Worm (Caenorhabditis elegans) whole organism, young adult: Measurements from ENCODE around the gene R151.1.

Source experiments
- C06A6.2 ChIP-seq: fragments of 200-800 bp; sonication (Bioruptor generic); conservative IDR thresholded peaks from 2 replicates; pipeline ENCODE4 v1.3.6; 2022; ENCODE audit warnings: missing genetic modification characterization, missing compliant biosample characterization
- C17E4.6 ChIP-seq: fragments of 200-800 bp; sonication (Bioruptor generic); IDR thresholded peaks from 2 replicates; pipeline ENCODE4 v1.3.6; 2022; ENCODE audit warnings: missing genetic modification reagents, missing genetic modification characterization, missing compliant biosample characterization
- D2030.7 ChIP-seq: fragments of 200-800 bp; sonication (Bioruptor generic); IDR thresholded peaks from 2 replicates; pipeline ENCODE4 v1.3.6; 2022; ENCODE audit warnings: missing genetic modification reagents, missing genetic modification characterization, missing compliant biosample characterization
- F55B11.4 ChIP-seq: sonication (generic microtip); optimal IDR thresholded peaks from 2 replicates; lab custom pipeline; 2016; ENCODE audit warnings: missing compliant biosample characterization, missing genetic modification characterization, borderline replicate concordance; ENCODE audit not compliant: insufficient read depth
- K11D2.4 ChIP-seq: fragments of 200-800 bp; sonication (Bioruptor generic); IDR thresholded peaks from 2 replicates; pipeline ENCODE4 v1.3.6; 2022; ENCODE audit warnings: missing genetic modification reagents, missing genetic modification characterization, missing compliant biosample characterization
- K12H6.12 ChIP-seq: fragments of 200-800 bp; sonication (Bioruptor generic); optimal IDR thresholded peaks from 2 replicates; lab custom pipeline; 2018; ENCODE audit warnings: mild to moderate bottlenecking, missing genetic modification characterization, missing compliant biosample characterization
- Y53F4B.3 ChIP-seq: fragments of 200-800 bp; sonication (Bioruptor generic); IDR thresholded peaks from 2 replicates; pipeline ENCODE4 v1.3.6; 2022; ENCODE audit warnings: missing genetic modification reagents, missing genetic modification characterization, missing compliant biosample characterization
- Y67H2A.10 ChIP-seq: fragments of 200-800 bp; sonication (Bioruptor generic); conservative IDR thresholded peaks from 2 replicates; pipeline ENCODE4 v1.3.6; 2022; ENCODE audit warnings: missing genetic modification reagents, missing genetic modification characterization, missing compliant biosample characterization
- Y95B8A.8 ChIP-seq: fragments of 200-800 bp; sonication (Bioruptor generic); IDR thresholded peaks from 2 replicates; pipeline ENCODE4 v1.3.6; 2022; ENCODE audit warnings: missing genetic modification reagents, missing genetic modification characterization, missing compliant biosample characterization
- ZK185.1 ChIP-seq: sonication (generic microtip); optimal IDR thresholded peaks from 2 replicates; lab custom pipeline; 2016; ENCODE audit warnings: mild to moderate bottlenecking, missing genetic modification characterization, missing compliant biosample characterization; ENCODE audit not compliant: poor library complexity, severe bottlenecking
- akir-1 ChIP-seq: fragments of 200-800 bp; sonication (Bioruptor generic); optimal IDR thresholded peaks from 2 replicates; lab custom pipeline; 2018; ENCODE audit warnings: mild to moderate bottlenecking, missing genetic modification characterization, moderate library complexity, missing compliant biosample characterization
- ama-1 ChIP-seq, 3 experiments: fragments of 150-350 bp in 1 of 3; sonication (generic microtip) in 2 of 3; optimal IDR thresholded peaks; 2 replicates each; lab custom pipeline; 2014 to 2018; ENCODE audit warnings: missing biosample characterization in 2 of 3, missing genetic modification characterization in 2 of 3, missing genetic modification reagents in 2 of 3
- athp-1 ChIP-seq: sonication (generic microtip); optimal IDR thresholded peaks from 2 replicates; lab custom pipeline; 2017; ENCODE audit warnings: mild to moderate bottlenecking, missing genetic modification characterization, missing compliant biosample characterization
- attf-3 ChIP-seq: fragments of 200-800 bp; sonication (Bioruptor generic); conservative IDR thresholded peaks from 2 replicates; pipeline ENCODE4 v1.3.6; 2022; ENCODE audit warnings: missing genetic modification reagents, missing genetic modification characterization, missing compliant biosample characterization
- bed-1 ChIP-seq: fragments of 200-800 bp; sonication (Bioruptor generic); IDR thresholded peaks from 2 replicates; pipeline ENCODE4 v1.3.6; 2022; ENCODE audit warnings: missing genetic modification reagents, missing genetic modification characterization, missing compliant biosample characterization
- cebp-1 ChIP-seq, 2 experiments: fragments of 200-800 bp in 1 of 2; sonication (Bioruptor generic) in 1 of 2; sonication (generic microtip) in 1 of 2; IDR thresholded peaks in 1 of 2; optimal IDR thresholded peaks in 1 of 2; 2 replicates each; pipeline versions ENCODE4 v1.3.6 to Lab custom; 2017 to 2022; ENCODE audit warnings: missing compliant biosample characterization in 2 of 2, missing genetic modification characterization in 2 of 2, mild to moderate bottlenecking in 1 of 2, missing genetic modification reagents in 1 of 2, moderate library complexity in 1 of 2
- ceh-40 ChIP-seq: fragments of 200-800 bp; sonication (Bioruptor generic); IDR thresholded peaks from 2 replicates; pipeline ENCODE4 v1.3.6; 2022; ENCODE audit warnings: missing genetic modification characterization, missing compliant biosample characterization
- ceh-79 ChIP-seq: sonication (generic microtip); optimal IDR thresholded peaks from 2 replicates; lab custom pipeline; 2017; ENCODE audit warnings: mild to moderate bottlenecking, missing genetic modification characterization, missing compliant biosample characterization
- ceh-91 ChIP-seq: fragments of 200-800 bp; sonication (Bioruptor generic); IDR thresholded peaks from 2 replicates; pipeline ENCODE4 v1.3.6; 2022; ENCODE audit warnings: missing genetic modification reagents, missing genetic modification characterization, missing compliant biosample characterization
- dox-1 ChIP-seq: fragments of 200-800 bp; sonication (Bioruptor generic); IDR thresholded peaks from 2 replicates; pipeline ENCODE4 v1.3.6; 2022; ENCODE audit warnings: missing genetic modification reagents, missing genetic modification characterization, missing compliant biosample characterization
- dpff-1 ChIP-seq: sonication (generic microtip); optimal IDR thresholded peaks from 2 replicates; lab custom pipeline; 2017; ENCODE audit warnings: mild to moderate bottlenecking, missing genetic modification characterization, missing compliant biosample characterization
- dpl-1 ChIP-seq: fragments of 150-350 bp; optimal IDR thresholded peaks from 2 replicates; lab custom pipeline; 2014; ENCODE audit warnings: missing biosample characterization, missing genetic modification reagents, missing genetic modification characterization
- ekl-4 ChIP-seq: fragments of 200-800 bp; sonication (Bioruptor generic); IDR thresholded peaks from 2 replicates; pipeline ENCODE4 v1.3.6; 2022; ENCODE audit warnings: missing genetic modification reagents, missing genetic modification characterization, missing compliant biosample characterization
- him-1 ChIP-seq: sonication (generic microtip); optimal IDR thresholded peaks from 2 replicates; lab custom pipeline; 2016; ENCODE audit warnings: missing genotype, missing genetic modification reagents, missing genetic modification characterization, missing compliant biosample characterization
- hlh-12 ChIP-seq: sonication (generic microtip); optimal IDR thresholded peaks from 2 replicates; lab custom pipeline; 2016; ENCODE audit warnings: missing genetic modification characterization, missing compliant biosample characterization
- hmg-1.2 ChIP-seq: fragments of 200-800 bp; sonication (Bioruptor generic); IDR thresholded peaks from 2 replicates; pipeline ENCODE4 v1.3.6; 2022; ENCODE audit warnings: missing genetic modification reagents, missing genetic modification characterization, missing compliant biosample characterization
- hmg-20 ChIP-seq: fragments of 200-800 bp; sonication (Bioruptor generic); IDR thresholded peaks from 2 replicates; pipeline ENCODE4 v1.3.6; 2022; ENCODE audit warnings: missing genetic modification reagents, missing genetic modification characterization, missing compliant biosample characterization
- hsf-1 ChIP-seq: fragments of 200-800 bp; sonication (Bioruptor generic); IDR thresholded peaks from 2 replicates; pipeline ENCODE4 v1.3.6; 2022; ENCODE audit warnings: missing genetic modification reagents, missing genetic modification characterization, missing compliant biosample characterization
- let-526 ChIP-seq: fragments of 200-800 bp; sonication (Bioruptor generic); IDR thresholded peaks from 2 replicates; pipeline ENCODE4 v1.3.6; 2022; ENCODE audit warnings: missing genetic modification reagents, missing genetic modification characterization, missing compliant biosample characterization
- lin-54 ChIP-seq: fragments of 200-800 bp; sonication (Bioruptor generic); optimal IDR thresholded peaks from 2 replicates; lab custom pipeline; 2018; ENCODE audit warnings: mild to moderate bottlenecking, missing genetic modification characterization, missing compliant biosample characterization
- lir-1 ChIP-seq: fragments of 200-800 bp; sonication (Bioruptor generic); conservative IDR thresholded peaks from 2 replicates; pipeline ENCODE4 v1.3.6; 2022; ENCODE audit warnings: missing genetic modification reagents, missing genetic modification characterization, missing compliant biosample characterization
- lsy-27 ChIP-seq: sonication (generic microtip); optimal IDR thresholded peaks from 2 replicates; lab custom pipeline; 2017; ENCODE audit warnings: missing genetic modification characterization, mild to moderate bottlenecking, missing compliant biosample characterization, antibody characterized with exemption, missing genotype, borderline replicate concordance; ENCODE audit not compliant: insufficient read depth
- mel-28 ChIP-seq: sonication (generic microtip); optimal IDR thresholded peaks from 2 replicates; lab custom pipeline; 2016; ENCODE audit warnings: borderline replicate concordance, mild to moderate bottlenecking, missing genetic modification characterization, missing compliant biosample characterization
- mxl-1 ChIP-seq: sonication (generic microtip); optimal IDR thresholded peaks from 2 replicates; lab custom pipeline; 2016; ENCODE audit warnings: missing genetic modification characterization, missing compliant biosample characterization
- nfya-2 ChIP-seq: fragments of 200-800 bp; sonication (Bioruptor generic); IDR thresholded peaks from 2 replicates; pipeline ENCODE4 v1.3.6; 2022; ENCODE audit warnings: missing genetic modification reagents, missing genetic modification characterization, missing compliant biosample characterization
- nfyb-1 ChIP-seq: fragments of 200-800 bp; sonication (Bioruptor generic); IDR thresholded peaks from 2 replicates; pipeline ENCODE4 v1.3.6; 2022; ENCODE audit warnings: missing genetic modification reagents, missing genetic modification characterization, missing compliant biosample characterization
- nhr-90 ChIP-seq: sonication (generic microtip); optimal IDR thresholded peaks from 2 replicates; lab custom pipeline; 2016; ENCODE audit warnings: missing genotype, mild to moderate bottlenecking, missing genetic modification characterization, missing compliant biosample characterization
- pbrm-1 ChIP-seq: fragments of 200-800 bp; sonication (Bioruptor generic); IDR thresholded peaks from 2 replicates; pipeline ENCODE4 v1.3.6; 2022; ENCODE audit warnings: missing genetic modification reagents, missing genetic modification characterization, missing compliant biosample characterization
- pha-4 ChIP-seq: fragments of 150-350 bp; sonication (generic microtip); optimal IDR thresholded peaks from 2 replicates; lab custom pipeline; 2014; ENCODE audit warnings: missing biosample characterization, missing genetic modification reagents, missing genetic modification characterization
- sea-2 ChIP-seq: fragments of 200-800 bp; sonication (Bioruptor generic); IDR thresholded peaks from 2 replicates; pipeline ENCODE4 v1.3.6; 2022; ENCODE audit warnings: missing genetic modification characterization, missing compliant biosample characterization
- snpc-1.3 ChIP-seq: sonication (generic microtip); optimal IDR thresholded peaks from 2 replicates; lab custom pipeline; 2017; ENCODE audit warnings: missing genetic modification characterization, mild to moderate bottlenecking, missing compliant biosample characterization, antibody characterized with exemption, moderate library complexity, missing genotype, missing genetic modification reagents; ENCODE audit not compliant: insufficient read depth
- snpc-3.4 ChIP-seq: sonication (generic microtip); optimal IDR thresholded peaks from 2 replicates; lab custom pipeline; 2017; ENCODE audit warnings: missing genetic modification characterization, mild to moderate bottlenecking, missing compliant biosample characterization, antibody characterized with exemption, moderate library complexity, missing genotype, missing genetic modification reagents
- tbp1 ChIP-seq: fragments of 200-800 bp; sonication (Bioruptor generic); optimal IDR thresholded peaks from 2 replicates; lab custom pipeline; 2018; ENCODE audit warnings: mild to moderate bottlenecking, missing genetic modification characterization, missing compliant biosample characterization
- ztf-26 ChIP-seq: sonication (generic microtip); optimal IDR thresholded peaks from 2 replicates; lab custom pipeline; 2017; ENCODE audit warnings: missing genetic modification characterization, missing compliant biosample characterization

The R151.1 gene

DNA sequence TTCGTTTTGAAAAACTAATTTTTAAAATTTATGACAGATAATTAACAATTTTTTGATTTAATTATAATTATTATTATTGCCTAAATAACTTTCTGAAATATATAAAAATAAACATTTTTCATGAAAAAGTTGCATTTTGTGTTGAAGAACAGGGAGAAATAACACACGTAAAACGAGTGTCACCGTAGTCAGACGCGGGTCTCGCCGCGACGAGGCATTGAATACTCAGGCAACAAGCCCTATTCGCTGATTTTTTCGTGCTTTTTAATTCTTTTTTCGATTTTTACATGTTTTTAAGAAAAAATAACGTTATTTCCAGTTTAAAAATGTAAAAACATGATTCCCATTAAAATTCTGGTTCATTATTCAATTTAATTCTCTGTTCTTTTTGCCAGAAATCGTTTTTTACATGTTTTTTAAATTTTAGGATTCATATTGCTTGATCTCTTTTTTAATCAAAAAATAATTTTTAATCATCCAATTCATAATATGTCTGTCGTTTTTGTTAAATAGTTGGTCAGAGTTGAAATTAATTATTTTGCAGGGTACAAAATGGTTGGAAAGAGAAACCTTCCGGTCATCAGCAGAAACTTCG is 8.3 kb upstream of the R151.1 start, which contains the start of gene rpl-6 (continued):
- peak; percentile 82 for TF ChIP-seq ceh-91 (GFP tag; lab: Robert Waterston, UW)
- peak; percentile 80 for TF ChIP-seq pha-4 (tag; lab: Kevin White, UChicago)
- peak; percentile 8 for TF ChIP-seq K12H6.12
- no peak for TF ChIP-seq nfyb-1 (GFP tag; lab: Robert Waterston, UW)
- TF ChIP-seq lin-54 (GFP tag; lab: Kevin White, UChicago): peak; percentile 80
- no peak for TF ChIP-seq dpff-1 (tag; lab: Kevin White, UChicago)
- peak; percentile 86 for TF ChIP-seq ekl-4
- peak; percentile 16 for TF ChIP-seq lsy-27 (tag; lab: Kevin White, UChicago)
- TF ChIP-seq athp-1: no peak
- TF ChIP-seq Y95B8A.8: 0 out of 2 replicates have a peak, but pooled peaks have one; percentile 19
- peak; percentile 86 for TF ChIP-seq hmg-1.2 (GFP tag; lab: Robert Waterston, UW)
- TF ChIP-seq snpc-1.3 (tag; lab: Kevin White, UChicago): peak; percentile 76
- TF ChIP-seq ZK185.1 (tag; lab: Kevin White, UChicago): peak; percentile 65
- peak; percentile 85 for TF ChIP-seq snpc-3.4
- TF ChIP-seq tbp1 (GFP tag; lab: Kevin White, UChicago): peak; percentile 57
- peak; percentile 55; the same call in 1 of the 2 replicates for TF ChIP-seq dox-1
- peak; percentile 59 for TF ChIP-seq Y67H2A.10 (GFP tag; lab: Robert Waterston, UW)
- TF ChIP-seq ceh-40 (GFP tag; lab: Robert Waterston, UW): no peak
- peak; percentile 2 for TF ChIP-seq ama-1 (optimal IDR thresholded peaks at IDR 0.05; lab: Kevin White, UChicago)
- TF ChIP-seq ama-1 (GFP tag; optimal IDR thresholded peaks at IDR 0.05; lab: Kevin White, UChicago): peak in 1 of 2 experiments; percentile 29
- TF ChIP-seq cebp-1 (GFP tag; IDR thresholded peaks at IDR 0.05; lab: Robert Waterston, UW): no peak
- TF ChIP-seq cebp-1 (tag; optimal IDR thresholded peaks at IDR 0.05; lab: Kevin White, UChicago): peak; percentile 72
- TF ChIP-seq attf-3 (GFP tag; lab: Robert Waterston, UW): peak; percentile 74
- TF ChIP-seq, all 124 proteins: peak for 47

DNA sequence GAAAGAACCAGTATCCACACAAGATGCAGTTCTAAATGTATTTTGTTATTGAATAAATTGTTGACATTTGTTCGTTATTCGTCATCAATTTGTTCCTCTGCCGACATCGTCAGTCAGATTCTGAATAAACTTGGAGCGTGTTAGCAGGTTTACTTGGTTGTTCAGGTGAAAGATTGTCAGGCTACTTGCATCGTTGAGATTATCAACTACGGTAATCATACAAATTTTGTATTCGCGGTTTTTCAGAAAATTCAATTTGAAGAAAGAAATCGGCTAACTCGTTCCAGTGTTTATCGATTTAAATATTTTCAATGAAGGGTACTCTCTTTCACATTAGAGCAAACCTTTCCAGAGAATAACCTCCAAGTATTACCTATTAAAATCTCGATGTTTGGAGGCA is 6.6 kb upstream of the R151.1 start, which contains the start of gene R151.2:
Gene R151.2 (plus strand): TSS at position 247 of the 400 bp plus-strand sequence.
- 0 out of 2 replicates have a peak, but pooled peaks have one; percentile 47 for TF ChIP-seq nfyb-1 (GFP tag; lab: Robert Waterston, UW)
- no peak for TF ChIP-seq nhr-90 (tag; lab: Kevin White, UChicago)
- TF ChIP-seq sea-2 (GFP tag; lab: Robert Waterston, UW): no peak
- no peak for TF ChIP-seq tbp1 (GFP tag; lab: Kevin White, UChicago)
- no peak for TF ChIP-seq Y53F4B.3 (GFP tag; lab: Robert Waterston, UW)
- no peak for TF ChIP-seq him-1
- no peak for TF ChIP-seq dpff-1 (tag; lab: Kevin White, UChicago)
- TF ChIP-seq hmg-20 (GFP tag; lab: Robert Waterston, UW): no peak
- TF ChIP-seq ekl-4: peak; percentile 45; the same call in 1 of the 2 replicates
- TF ChIP-seq let-526 (GFP tag; lab: Robert Waterston, UW): no peak
- no peak for TF ChIP-seq dpl-1 (GFP tag; lab: Kevin White, UChicago)
- TF ChIP-seq K11D2.4 (GFP tag; lab: Robert Waterston, UW): no peak
- TF ChIP-seq akir-1 (GFP tag; lab: Kevin White, UChicago): no peak
- TF ChIP-seq C17E4.6 (GFP tag; lab: Robert Waterston, UW): no peak
- no peak for TF ChIP-seq D2030.7 (GFP tag; lab: Robert Waterston, UW)
- no peak for TF ChIP-seq cebp-1 (GFP tag; IDR thresholded peaks at IDR 0.05; lab: Robert Waterston, UW)
- TF ChIP-seq cebp-1 (tag; optimal IDR thresholded peaks at IDR 0.05; lab: Kevin White, UChicago): no peak
- TF ChIP-seq nfya-2 (GFP tag; lab: Robert Waterston, UW): no peak
- no peak for TF ChIP-seq lir-1 (GFP tag; lab: Robert Waterston, UW)
- no peak for TF ChIP-seq ceh-79
- TF ChIP-seq ZK185.1 (tag; lab: Kevin White, UChicago): no peak
- 0 out of 2 replicates have a peak, but pooled peaks have one; percentile 5 for TF ChIP-seq hsf-1 (GFP tag; lab: Robert Waterston, UW)
- no peak for TF ChIP-seq F55B11.4 (tag; lab: Kevin White, UChicago)
- peak; percentile 37 for TF ChIP-seq snpc-3.4
- TF ChIP-seq mel-28 (tag; lab: Kevin White, UChicago): no peak
- no peak for TF ChIP-seq bed-1 (GFP tag; lab: Robert Waterston, UW)
- TF ChIP-seq pbrm-1: no peak
- TF ChIP-seq C06A6.2 (GFP tag; lab: Robert Waterston, UW): no peak
- no peak for TF ChIP-seq hlh-12 (tag; lab: Kevin White, UChicago)
- TF ChIP-seq mxl-1: no peak
- TF ChIP-seq ztf-26 (tag; lab: Kevin White, UChicago): no peak
